Fruit fly (Drosophila melanogaster) whole organism, adult: ENCODE data around the gene Mi-2.

ENCODE experiments used
- CG11617 ChIP-seq: fragments of 200-800 bp; sonication (Bioruptor generic); optimal IDR thresholded peaks from 2 replicates; lab custom pipeline; 2017; ENCODE audit warnings: mild to moderate bottlenecking, missing biosample characterization, missing genetic modification reagents, missing genetic modification characterization
- CG12768 ChIP-seq: fragments of 200-800 bp; sonication (Bioruptor generic); optimal IDR thresholded peaks from 2 replicates; lab custom pipeline; 2017; ENCODE audit warnings: missing biosample characterization, missing genetic modification characterization, mild to moderate bottlenecking, moderate library complexity, missing genetic modification reagents
- CG14711 ChIP-seq: fragments of 200-800 bp; sonication (Bioruptor generic); optimal IDR thresholded peaks from 2 replicates; lab custom pipeline; 2018; ENCODE audit warnings: missing biosample characterization, mild to moderate bottlenecking, missing genetic modification characterization, moderate library complexity
- CG1620 ChIP-seq: fragments of 200-800 bp; sonication (Bioruptor generic); optimal IDR thresholded peaks from 2 replicates; lab custom pipeline; 2016; ENCODE audit warnings: missing biosample characterization, missing genetic modification characterization
- CG33017 ChIP-seq: fragments of 200-800 bp; sonication (Bioruptor generic); optimal IDR thresholded peaks from 2 replicates; lab custom pipeline; 2018; ENCODE audit warnings: missing biosample characterization, mild to moderate bottlenecking, missing genetic modification characterization, moderate library complexity
- CG5204 ChIP-seq: fragments of 200-800 bp; sonication (Bioruptor generic); optimal IDR thresholded peaks from 2 replicates; lab custom pipeline; 2016; ENCODE audit warnings: missing biosample characterization, missing genetic modification characterization
- CG7045 ChIP-seq: fragments of 200-800 bp; sonication (Bioruptor generic); optimal IDR thresholded peaks from 2 replicates; lab custom pipeline; 2017; ENCODE audit warnings: missing biosample characterization, mild to moderate bottlenecking, missing genetic modification characterization
- CG7101 ChIP-seq: fragments of 200-800 bp; sonication (Bioruptor generic); optimal IDR thresholded peaks from 2 replicates; lab custom pipeline; 2018; ENCODE audit warnings: missing biosample characterization, mild to moderate bottlenecking, missing genetic modification characterization, moderate library complexity
- Clk ChIP-seq: fragments of 200-800 bp; sonication (Bioruptor generic); optimal IDR thresholded peaks from 2 replicates; lab custom pipeline; 2017; ENCODE audit warnings: missing biosample characterization, missing genetic modification characterization
- Crg-1 ChIP-seq: fragments of 200-800 bp; sonication (Bioruptor generic); optimal IDR thresholded peaks from 2 replicates; lab custom pipeline; 2016; ENCODE audit warnings: missing biosample characterization, missing genetic modification characterization
- Hr96 ChIP-seq: fragments of 200-800 bp; sonication (Bioruptor generic); optimal IDR thresholded peaks from 2 replicates; lab custom pipeline; 2016; ENCODE audit warnings: missing biosample characterization, missing genetic modification characterization
- Mnt ChIP-seq: fragments of 200-800 bp; sonication (Bioruptor generic); optimal IDR thresholded peaks from 2 replicates; lab custom pipeline; 2016; ENCODE audit warnings: missing biosample characterization, mild to moderate bottlenecking, missing genetic modification characterization
- bab1 ChIP-seq: fragments of 200-800 bp; sonication (Bioruptor generic); optimal IDR thresholded peaks from 3 replicates; lab custom pipeline; 2019; ENCODE audit warnings: missing biosample characterization, mild to moderate bottlenecking, missing genetic modification characterization, moderate library complexity
- cic ChIP-seq: fragments of 200-800 bp; sonication (Bioruptor generic); optimal IDR thresholded peaks from 2 replicates; lab custom pipeline; 2017; ENCODE audit warnings: missing biosample characterization, mild to moderate bottlenecking, missing genetic modification characterization, moderate library complexity
- cnc ChIP-seq, 2 experiments: fragments of >200 bp; optimal IDR thresholded peaks; 2 replicates each; lab custom pipeline; 2017
- kay ChIP-seq: fragments of 200-800 bp; sonication (Bioruptor generic); peaks from one replicate; lab custom pipeline; 2016; ENCODE audit warnings: missing biosample characterization, missing genetic modification characterization, borderline replicate concordance
- ovo ChIP-seq: fragments of 200-800 bp; sonication (Bioruptor generic); optimal IDR thresholded peaks from 2 replicates; lab custom pipeline; 2016; ENCODE audit warnings: missing biosample characterization, missing genetic modification characterization
- pad ChIP-seq: fragments of 200-800 bp; sonication (Bioruptor generic); optimal IDR thresholded peaks from 3 replicates; lab custom pipeline; 2017; ENCODE audit warnings: missing biosample characterization, missing genetic modification characterization, mild to moderate bottlenecking, moderate library complexity, missing genetic modification reagents
- tj ChIP-seq: fragments of 200-800 bp; sonication (Bioruptor generic); optimal IDR thresholded peaks from 3 replicates; lab custom pipeline; 2017; ENCODE audit warnings: missing biosample characterization, mild to moderate bottlenecking, missing genetic modification characterization, moderate library complexity
- toe ChIP-seq: fragments of 200-800 bp; sonication (Bioruptor generic); optimal IDR thresholded peaks from 2 replicates; lab custom pipeline; 2016; ENCODE audit warnings: missing biosample characterization, missing genetic modification characterization

Mi-2 gene

dm6 chr3L:19910054-19910414 is at the start of gene Mi-2, which contains the start of gene Prp3:
TSS of gene Mi-2 (minus strand) at chr3L:19910215.
TSS of gene Prp3 (plus strand) at chr3L:19910300.
- TF ChIP-seq CG11617 (GFP tag; lab: Kevin White, UChicago) (peak; percentile 62), Crg-1 (GFP tag; lab: Kevin White, UChicago) (no peak), CG33017 (tag; lab: Kevin White, UChicago) (no peak), tj (GFP tag; lab: Kevin White, UChicago) (no peak), cnc (optimal IDR thresholded peaks at IDR 0.05; lab: Kevin White, UChicago) (no peak), bab1 (GFP tag; lab: Kevin White, UChicago) (peak; percentile 51), kay (GFP tag; lab: Kevin White, UChicago) (no peak), pad (GFP tag; lab: Kevin White, UChicago) (peak; percentile 47), CG12768 (GFP tag; lab: Kevin White, UChicago) (no peak), cic (GFP tag; lab: Kevin White, UChicago) (peak; percentile 47), Hr96 (GFP tag; lab: Kevin White, UChicago) (no peak), CG1620 (GFP tag; lab: Kevin White, UChicago) (no peak), toe (GFP tag; lab: Kevin White, UChicago) (no peak), Mnt (GFP tag; lab: Kevin White, UChicago) (peak; percentile 58), CG7045 (GFP tag; lab: Kevin White, UChicago) (no peak), CG14711 (tag; lab: Kevin White, UChicago) (peak; percentile 81), ovo (GFP tag; lab: Kevin White, UChicago) (no peak), CG5204 (GFP tag; lab: Kevin White, UChicago) (no peak), Clk (GFP tag; lab: Kevin White, UChicago) (no peak), CG7101 (tag; lab: Kevin White, UChicago) (peak; percentile 51)

DNA sequence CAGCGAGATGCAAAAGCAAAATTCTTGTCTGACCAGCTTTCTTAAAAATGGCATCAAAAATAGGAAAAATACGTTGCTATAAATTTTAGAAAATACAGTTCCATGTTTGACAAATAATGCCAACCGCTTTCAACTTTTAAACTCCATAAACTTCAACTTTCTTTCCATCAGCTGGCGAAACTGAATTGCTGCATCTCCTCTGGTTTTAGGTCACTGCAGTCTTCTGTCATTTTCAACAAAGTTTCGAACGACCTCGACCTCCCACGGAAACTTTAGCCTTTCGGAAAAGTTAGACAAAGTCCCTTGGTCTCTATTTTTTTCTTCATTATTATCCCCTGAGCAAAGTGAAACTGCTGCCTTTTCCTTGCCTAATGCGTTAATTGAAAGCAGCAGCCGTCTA is 45.7 kb upstream of the Mi-2 start, which contains the start of gene CG42263:
Gene CG42263, minus strand, starts transcription at position 101 of the 400 bp plus-strand sequence.
- TF ChIP-seq cic (GFP tag; lab: Kevin White, UChicago) (no peak), toe (GFP tag; lab: Kevin White, UChicago) (no peak), CG11617 (GFP tag; lab: Kevin White, UChicago) (no peak), Crg-1 (GFP tag; lab: Kevin White, UChicago) (no peak), CG12768 (GFP tag; lab: Kevin White, UChicago) (no peak), cnc (optimal IDR thresholded peaks at IDR 0.05; lab: Kevin White, UChicago) (no peak), CG7101 (tag; lab: Kevin White, UChicago) (no peak), Hr96 (GFP tag; lab: Kevin White, UChicago) (no peak), ovo (GFP tag; lab: Kevin White, UChicago) (no peak), tj (GFP tag; lab: Kevin White, UChicago) (no peak), CG1620 (GFP tag; lab: Kevin White, UChicago) (no peak), Mnt (GFP tag; lab: Kevin White, UChicago) (no peak), CG5204 (GFP tag; lab: Kevin White, UChicago) (no peak), kay (GFP tag; lab: Kevin White, UChicago) (no peak), CG14711 (tag; lab: Kevin White, UChicago) (no peak), Clk (GFP tag; lab: Kevin White, UChicago) (no peak), CG33017 (tag; lab: Kevin White, UChicago) (no peak)

dm6 chr3L:19954426-19954825 is 44.4 kb upstream of the Mi-2 start, which contains the start of gene CG42654:
TSS of gene CG42654 (minus strand) at chr3L:19954526.
- no peak for TF ChIP-seq tj (GFP tag; lab: Kevin White, UChicago)
- TF ChIP-seq CG33017 (tag; lab: Kevin White, UChicago): no peak
- no peak for TF ChIP-seq CG1620 (GFP tag; lab: Kevin White, UChicago)
- TF ChIP-seq Clk (GFP tag; lab: Kevin White, UChicago): no peak
- no peak for TF ChIP-seq CG5204 (GFP tag; lab: Kevin White, UChicago)
- no peak for TF ChIP-seq cic (GFP tag; lab: Kevin White, UChicago)
- no peak for TF ChIP-seq CG14711 (tag; lab: Kevin White, UChicago)
- TF ChIP-seq toe (GFP tag; lab: Kevin White, UChicago): no peak
- no peak for TF ChIP-seq Mnt (GFP tag; lab: Kevin White, UChicago)
- TF ChIP-seq pad (GFP tag; lab: Kevin White, UChicago): no peak
- TF ChIP-seq CG7101 (tag; lab: Kevin White, UChicago): no peak
- TF ChIP-seq CG11617 (GFP tag; lab: Kevin White, UChicago): no peak

- TF ChIP-seq Mnt (GFP tag; lab: Kevin White, UChicago) (no peak), bab1 (GFP tag; lab: Kevin White, UChicago) (no peak), CG14711 (tag; lab: Kevin White, UChicago) (no peak), CG11617 (GFP tag; lab: Kevin White, UChicago) (no peak), pad (GFP tag; lab: Kevin White, UChicago) (no peak), cnc (optimal IDR thresholded peaks at IDR 0.05; lab: Kevin White, UChicago) (no peak), CG5204 (GFP tag; lab: Kevin White, UChicago) (no peak), CG1620 (GFP tag; lab: Kevin White, UChicago) (no peak), ovo (GFP tag; lab: Kevin White, UChicago) (no peak), Hr96 (GFP tag; lab: Kevin White, UChicago) (no peak), toe (GFP tag; lab: Kevin White, UChicago) (no peak), kay (GFP tag; lab: Kevin White, UChicago) (no peak), cic (GFP tag; lab: Kevin White, UChicago) (no peak), CG33017 (tag; lab: Kevin White, UChicago) (no peak), CG7045 (GFP tag; lab: Kevin White, UChicago) (no peak), CG12768 (GFP tag; lab: Kevin White, UChicago) (no peak), CG7101 (tag; lab: Kevin White, UChicago) (no peak), Clk (GFP tag; lab: Kevin White, UChicago) (no peak), tj (GFP tag; lab: Kevin White, UChicago) (no peak), Crg-1 (GFP tag; lab: Kevin White, UChicago) (no peak)
Observed at dm6 chr3L:19953612-19954011, 43.6 kb upstream of the Mi-2 start, which contains the start of gene CG42655. TSS of gene CG42655 (minus strand) at chr3L:19953712.

- TF ChIP-seq Hr96 (GFP tag; lab: Kevin White, UChicago) (no peak), cic (GFP tag; lab: Kevin White, UChicago) (no peak), cnc (optimal IDR thresholded peaks at IDR 0.05; lab: Kevin White, UChicago) (no peak), toe (GFP tag; lab: Kevin White, UChicago) (no peak), CG7101 (tag; lab: Kevin White, UChicago) (no peak), kay (GFP tag; lab: Kevin White, UChicago) (no peak), CG1620 (GFP tag; lab: Kevin White, UChicago) (no peak), CG33017 (tag; lab: Kevin White, UChicago) (no peak), CG12768 (GFP tag; lab: Kevin White, UChicago) (no peak)
Observed at dm6 chr3L:19952690-19953089, 42.7 kb upstream of the Mi-2 start, which contains the start of gene CG33710. TSS of gene CG33710 (minus strand) at chr3L:19952790.
